Worm (Caenorhabditis elegans) whole organism, early embryonic: Measurements from ENCODE around the gene bus-12.
A peak's percentile ranks its signal among the peaks of the same experiment; 100 is the strongest.

Experiments used
- B0310.2 ChIP-seq: sonication (generic microtip); optimal IDR thresholded peaks from 2 replicates; lab custom pipeline; 2016; ENCODE audit warnings: mild to moderate bottlenecking, missing genetic modification characterization, missing compliant biosample characterization
- F13C5.2 ChIP-seq: sonication (generic microtip); optimal IDR thresholded peaks from 2 replicates; lab custom pipeline; 2017; ENCODE audit warnings: mild to moderate bottlenecking, missing genetic modification characterization, inconsistent platforms, missing compliant biosample characterization
- aly-1 ChIP-seq: sonication (generic microtip); optimal IDR thresholded peaks from 2 replicates; lab custom pipeline; 2016; ENCODE audit warnings: missing genetic modification characterization, missing compliant biosample characterization
- ama-1 ChIP-seq: fragments of 150-350 bp; optimal IDR thresholded peaks from 2 replicates; lab custom pipeline; 2014
- ceh-13 ChIP-seq: fragments of 200-800 bp; sonication (Bioruptor generic); optimal IDR thresholded peaks from 2 replicates; lab custom pipeline; 2018; ENCODE audit warnings: mild to moderate bottlenecking, missing genetic modification characterization, missing compliant biosample characterization
- ceh-36 ChIP-seq: sonication (generic microtip); optimal IDR thresholded peaks from 2 replicates; lab custom pipeline; 2016; ENCODE audit warnings: missing genetic modification characterization, inconsistent platforms, missing compliant biosample characterization
- ets-7 ChIP-seq: sonication (generic microtip); optimal IDR thresholded peaks from 2 replicates; lab custom pipeline; 2016; ENCODE audit warnings: missing genotype, missing genetic modification characterization, missing compliant biosample characterization
- flt-1 ChIP-seq: fragments of 200-800 bp; sonication (Bioruptor generic); IDR thresholded peaks from 2 replicates; pipeline ENCODE4 v1.3.6; 2022; ENCODE audit warnings: missing genetic modification characterization, missing compliant biosample characterization
- hmbx-1 ChIP-seq: sonication (generic microtip); optimal IDR thresholded peaks from 2 replicates; lab custom pipeline; 2016; ENCODE audit warnings: mild to moderate bottlenecking, missing genetic modification characterization, missing compliant biosample characterization
- hmg-4 ChIP-seq: fragments of 200-800 bp; sonication (Bioruptor generic); optimal IDR thresholded peaks from 2 replicates; lab custom pipeline; 2018; ENCODE audit warnings: mild to moderate bottlenecking, missing genetic modification characterization, missing compliant biosample characterization
- hnd-1 ChIP-seq: sonication (generic microtip); optimal IDR thresholded peaks from 2 replicates; lab custom pipeline; 2016; ENCODE audit warnings: missing genetic modification characterization, missing compliant biosample characterization
- pes-1 ChIP-seq: fragments of 200-800 bp; sonication (Bioruptor generic); IDR thresholded peaks from 2 replicates; pipeline ENCODE4 v1.3.6; 2022; ENCODE audit warnings: missing genetic modification reagents, missing genetic modification characterization, missing compliant biosample characterization
- scrt-1 ChIP-seq: fragments of 200-800 bp; sonication (Bioruptor generic); IDR thresholded peaks from 2 replicates; pipeline ENCODE4 v1.3.6; 2022; ENCODE audit warnings: missing genetic modification characterization, missing compliant biosample characterization
- sea-1 ChIP-seq: fragments of 200-800 bp; sonication (Bioruptor generic); conservative IDR thresholded peaks from 2 replicates; pipeline ENCODE4 v1.3.6; 2022; ENCODE audit warnings: missing genetic modification characterization, missing compliant biosample characterization
- tbx-11 ChIP-seq: fragments of 200-800 bp; sonication (Bioruptor generic); IDR thresholded peaks from 2 replicates; pipeline ENCODE4 v1.3.6; 2022; ENCODE audit warnings: missing genetic modification characterization, missing compliant biosample characterization
- tbx-37 ChIP-seq: fragments of 200-800 bp; sonication (Bioruptor generic); conservative IDR thresholded peaks from 2 replicates; pipeline ENCODE4 v1.3.6; 2022; ENCODE audit warnings: missing genetic modification reagents, missing genetic modification characterization, missing compliant biosample characterization
- tra-4 ChIP-seq: sonication (generic microtip); optimal IDR thresholded peaks from 2 replicates; lab custom pipeline; 2017; ENCODE audit warnings: missing genetic modification characterization, missing compliant biosample characterization

Gene bus-12

DNA sequence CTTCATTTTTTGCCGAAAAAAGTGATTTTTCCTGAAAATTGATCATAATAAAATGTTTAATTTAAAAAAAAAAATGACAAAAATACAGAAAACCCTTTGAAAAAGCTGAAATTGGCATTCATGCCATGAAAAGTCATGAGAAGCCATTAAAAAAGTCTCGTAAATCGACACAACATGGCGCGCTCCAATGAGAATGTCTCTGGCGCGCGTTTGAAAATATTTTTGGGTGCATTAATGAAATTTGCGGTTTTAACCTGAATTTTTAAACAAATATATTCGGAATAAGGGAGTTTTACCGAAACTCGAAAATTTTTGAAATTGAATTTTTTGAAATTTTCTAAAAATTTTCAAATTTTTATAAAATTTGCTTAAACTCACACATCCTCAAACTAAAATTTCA, 8.2 kb upstream of the bus-12 start:
- TF ChIP-seq pes-1 (GFP tag; lab: Robert Waterston, UW) (no peak), flt-1 (GFP tag; lab: Robert Waterston, UW) (no peak), tra-4 (tag; lab: Kevin White, UChicago) (no peak), hnd-1 (no peak), tbx-37 (GFP tag; lab: Robert Waterston, UW) (no peak), hmbx-1 (tag; lab: Kevin White, UChicago) (no peak), ama-1 (lab: Kevin White, UChicago) (no peak), aly-1 (tag; lab: Kevin White, UChicago) (no peak), sea-1 (no peak), F13C5.2 (tag; lab: Kevin White, UChicago) (no peak), ceh-13 (GFP tag; lab: Kevin White, UChicago) (no peak), B0310.2 (tag; lab: Kevin White, UChicago) (no peak), scrt-1 (no peak), ceh-36 (tag; lab: Kevin White, UChicago) (no peak)

DNA sequence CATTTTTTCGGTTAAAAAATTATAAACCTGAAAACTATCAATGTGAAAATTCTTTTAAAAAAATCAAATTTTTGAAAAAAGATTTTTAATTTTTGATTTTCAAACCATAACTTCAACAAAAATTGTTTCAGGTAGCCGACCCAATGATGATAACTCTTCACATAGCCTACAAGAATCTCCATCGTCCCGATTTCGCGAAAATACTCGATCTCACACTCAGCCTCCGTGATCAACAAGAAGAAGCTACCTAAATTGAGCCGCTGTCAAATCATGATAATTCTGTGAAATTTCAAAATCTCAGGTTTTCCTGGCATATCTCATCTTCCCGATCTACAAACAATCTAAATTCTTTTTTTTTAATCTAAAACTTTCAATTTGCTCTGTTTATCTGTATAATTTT, 5.7 kb upstream of the bus-12 start:
- TF ChIP-seq tbx-37 (GFP tag; lab: Robert Waterston, UW) (no peak), tra-4 (tag; lab: Kevin White, UChicago) (no peak), B0310.2 (tag; lab: Kevin White, UChicago) (no peak), flt-1 (GFP tag; lab: Robert Waterston, UW) (no peak), aly-1 (tag; lab: Kevin White, UChicago) (no peak), sea-1 (no peak), tbx-11 (GFP tag; lab: Robert Waterston, UW) (no peak), ceh-13 (GFP tag; lab: Kevin White, UChicago) (no peak), hmg-4 (no peak), hmbx-1 (tag; lab: Kevin White, UChicago) (no peak), F13C5.2 (tag; lab: Kevin White, UChicago) (no peak), ama-1 (lab: Kevin White, UChicago) (no peak), pes-1 (GFP tag; lab: Robert Waterston, UW) (no peak), ets-7 (tag; lab: Kevin White, UChicago) (no peak), hnd-1 (no peak), scrt-1 (no peak), ceh-36 (tag; lab: Kevin White, UChicago) (no peak)

DNA sequence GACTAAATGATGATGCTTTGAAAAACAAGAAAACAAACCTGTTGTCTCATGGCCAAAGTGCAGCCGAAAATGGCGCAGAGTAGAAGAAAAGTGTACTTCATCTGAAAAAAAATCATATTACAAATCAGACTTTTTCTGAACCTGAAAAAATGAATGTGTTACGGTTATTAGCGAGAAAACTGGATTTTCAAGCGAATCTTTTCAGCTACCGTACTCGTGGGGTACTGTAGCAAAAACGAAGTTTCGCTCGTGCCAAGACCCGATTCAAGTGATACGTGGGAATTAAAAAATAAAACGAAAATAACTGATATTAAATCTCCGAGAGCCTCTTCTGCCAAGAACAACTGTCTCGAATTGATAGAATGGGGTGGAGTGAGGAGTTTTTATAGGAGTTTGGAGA, 3.8 kb upstream of the bus-12 start, which contains the start of gene ttr-51:
Gene ttr-51 (minus strand): TSS at position 101 of the 400 bp plus-strand sequence.
- no peak for TF ChIP-seq hmbx-1 (tag; lab: Kevin White, UChicago)
- TF ChIP-seq aly-1 (tag; lab: Kevin White, UChicago), result no peak
- TF ChIP-seq pes-1 (GFP tag; lab: Robert Waterston, UW), result no peak
- TF ChIP-seq flt-1 (GFP tag; lab: Robert Waterston, UW), result no peak
- TF ChIP-seq hmg-4, result no peak
- TF ChIP-seq tbx-11 (GFP tag; lab: Robert Waterston, UW), result no peak
- no peak for TF ChIP-seq ets-7 (tag; lab: Kevin White, UChicago)
- TF ChIP-seq hnd-1, result no peak
- no peak for TF ChIP-seq F13C5.2 (tag; lab: Kevin White, UChicago)
- TF ChIP-seq B0310.2 (tag; lab: Kevin White, UChicago), result no peak
- no peak for TF ChIP-seq tra-4 (tag; lab: Kevin White, UChicago)
- no peak for TF ChIP-seq sea-1
- TF ChIP-seq ceh-13 (GFP tag; lab: Kevin White, UChicago), result no peak
- no peak for TF ChIP-seq ama-1 (lab: Kevin White, UChicago)
- no peak for TF ChIP-seq ceh-36 (tag; lab: Kevin White, UChicago)
- TF ChIP-seq tbx-37 (GFP tag; lab: Robert Waterston, UW), result no peak

DNA sequence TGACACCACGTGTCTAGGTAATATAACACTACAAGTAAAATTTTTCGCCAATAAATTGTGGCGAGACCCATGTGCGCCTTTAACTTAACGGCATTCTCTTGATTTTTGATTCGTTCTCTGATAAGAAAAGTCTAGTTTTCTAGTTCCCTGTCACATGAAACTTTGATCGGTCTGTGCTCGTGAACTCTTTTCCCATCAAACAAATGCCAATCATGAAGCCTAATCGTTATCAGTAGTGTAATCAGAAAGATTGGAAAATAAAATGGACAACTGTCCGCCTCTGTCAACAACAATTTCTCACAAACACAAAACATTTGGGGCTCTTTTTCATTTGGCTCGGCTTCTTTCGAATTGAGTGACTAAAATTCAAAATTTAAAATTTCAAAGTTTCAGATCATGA, 2.1 kb upstream of the bus-12 start, which contains the start of gene ttr-45:
Gene ttr-45 (plus strand): TSS at position 385 of the 400 bp plus-strand sequence.
- TF ChIP-seq tbx-37 (GFP tag; lab: Robert Waterston, UW) (no peak), sea-1 (no peak), scrt-1 (no peak), aly-1 (tag; lab: Kevin White, UChicago) (no peak), hmbx-1 (tag; lab: Kevin White, UChicago) (no peak), ets-7 (tag; lab: Kevin White, UChicago) (no peak), tbx-11 (GFP tag; lab: Robert Waterston, UW) (no peak), pes-1 (GFP tag; lab: Robert Waterston, UW) (no peak), hnd-1 (no peak), hmg-4 (no peak), tra-4 (tag; lab: Kevin White, UChicago) (no peak)

DNA sequence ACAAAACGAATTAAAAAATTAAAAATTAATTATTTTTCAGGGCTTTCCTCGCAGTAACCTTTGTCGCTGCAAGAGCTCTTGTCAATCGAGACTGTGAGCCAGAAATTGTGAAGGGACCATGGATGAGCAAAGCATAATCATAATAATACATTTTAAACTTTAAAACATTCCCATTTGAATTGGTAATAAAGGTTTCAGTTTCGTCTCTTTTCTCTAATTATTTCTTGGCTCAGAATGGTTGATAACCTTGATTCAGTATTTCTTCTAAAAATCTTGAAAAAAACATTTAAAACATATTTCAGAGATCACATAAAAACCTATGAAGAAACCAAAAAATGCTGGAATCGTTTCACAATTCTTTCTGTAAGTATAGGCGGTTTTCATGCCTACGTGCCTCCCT, 2.9 kb downstream of the bus-12 start, which contains the start of gene JC8.16:
Gene JC8.16 (plus strand): TSS at position 301 of the 400 bp plus-strand sequence.
- TF ChIP-seq ceh-13 (GFP tag; lab: Kevin White, UChicago) (no peak), tbx-37 (GFP tag; lab: Robert Waterston, UW) (no peak), scrt-1 (no peak), ceh-36 (tag; lab: Kevin White, UChicago) (no peak), aly-1 (tag; lab: Kevin White, UChicago) (no peak), hmg-4 (no peak)

DNA sequence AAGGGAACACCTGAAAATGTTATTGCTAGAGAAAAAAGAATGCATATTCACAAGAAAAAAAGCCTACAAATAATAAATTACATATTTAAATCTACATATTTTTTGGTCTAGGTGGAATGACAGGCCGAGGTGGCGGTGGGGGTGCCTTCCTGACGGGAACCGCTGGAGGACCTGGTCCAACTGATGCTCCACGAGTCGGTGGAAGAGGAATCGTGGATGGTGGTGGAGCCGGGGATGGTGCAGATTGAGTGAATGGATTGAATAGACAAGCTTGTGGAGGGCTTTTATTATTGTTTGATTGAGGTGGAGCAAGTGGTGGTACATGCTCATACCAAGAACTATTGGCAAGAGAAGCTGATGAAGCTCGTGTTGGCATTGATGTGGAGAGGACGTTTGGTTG, 5.8 kb downstream of the bus-12 start:
- TF ChIP-seq scrt-1 (no peak), ceh-13 (GFP tag; lab: Kevin White, UChicago) (no peak), sea-1 (no peak), ama-1 (lab: Kevin White, UChicago) (no peak), flt-1 (GFP tag; lab: Robert Waterston, UW) (no peak), B0310.2 (tag; lab: Kevin White, UChicago) (no peak)

DNA sequence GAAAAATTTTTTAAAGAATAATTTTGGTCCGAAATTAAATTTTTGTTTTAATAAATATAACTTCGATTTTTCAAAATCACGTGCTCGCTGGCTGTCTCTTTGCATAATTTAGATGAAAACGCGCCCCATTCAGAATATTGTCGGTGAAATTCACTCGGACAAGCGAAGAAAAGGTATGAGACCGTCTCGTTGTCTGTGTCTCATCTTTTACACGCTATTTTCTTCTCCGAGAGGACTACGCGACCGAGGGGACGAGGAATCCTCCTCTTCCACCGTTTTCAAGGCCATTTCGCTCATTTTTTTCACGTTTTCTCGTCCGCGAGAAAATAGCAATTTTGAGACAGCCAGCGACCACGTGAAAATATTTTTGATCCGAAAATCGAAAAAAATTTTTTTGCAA, 6.9 kb downstream of the bus-12 start:
- peak; percentile 40; the same call in 1 of the 2 replicates for TF ChIP-seq tbx-37 (GFP tag; lab: Robert Waterston, UW)

DNA sequence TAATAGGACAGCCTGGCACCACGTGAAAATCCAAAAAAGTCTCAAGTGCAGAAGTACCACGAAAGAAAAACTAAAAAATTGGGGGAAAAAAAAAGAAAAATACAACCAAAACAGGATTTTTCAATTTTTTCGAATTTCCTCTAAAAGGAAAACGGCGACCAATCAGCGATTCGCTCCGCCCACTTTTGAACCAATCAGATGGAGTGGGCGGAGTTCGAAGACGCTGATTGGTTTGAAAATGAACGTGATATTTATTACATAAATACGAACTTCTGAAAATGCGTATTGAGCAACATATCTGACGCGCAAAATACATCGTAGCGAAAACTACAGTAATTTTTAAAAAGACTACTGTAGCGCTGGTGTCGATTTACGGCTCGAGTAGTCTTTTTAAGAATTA, 12.4 kb downstream of the bus-12 start:
- no peak for TF ChIP-seq tra-4 (tag; lab: Kevin White, UChicago)
- TF ChIP-seq ama-1 (lab: Kevin White, UChicago), result no peak
- no peak for TF ChIP-seq ceh-13 (GFP tag; lab: Kevin White, UChicago)
- TF ChIP-seq ceh-36 (tag; lab: Kevin White, UChicago), result no peak
- TF ChIP-seq F13C5.2 (tag; lab: Kevin White, UChicago), result no peak
- no peak for TF ChIP-seq pes-1 (GFP tag; lab: Robert Waterston, UW)
- TF ChIP-seq B0310.2 (tag; lab: Kevin White, UChicago), result no peak
- TF ChIP-seq ets-7 (tag; lab: Kevin White, UChicago), result no peak
